Fruit fly (Drosophila melanogaster): Measurements from ENCODE around the gene Gs1.

The Gs1 gene

dm6 chr2L:131466-132270 lies at the start of gene Gs1 (continued):
- TF ChIP-seq CG34406 (GFP tag; optimal IDR thresholded peaks at IDR 0.05) (no peak), Hr38 (GFP tag; optimal IDR thresholded peaks at IDR 0.05) (no peak), Gug (GFP tag; IDR thresholded peaks at IDR 0.05) (no peak), Hr4 (GFP tag; optimal IDR thresholded peaks at IDR 0.05) (peak; percentile 43), Eip75B (GFP tag; optimal IDR thresholded peaks at IDR 0.05) (no peak)

dm6 chr2L:82080-82479 lies 49.8 kb upstream of the Gs1 start:
- no peak for TF ChIP-seq Ets21C (GFP tag; optimal IDR thresholded peaks at IDR 0.05)
- TF ChIP-seq vri (GFP tag; optimal IDR thresholded peaks at IDR 0.05): peak; percentile 41

- TF ChIP-seq fkh (GFP tag; optimal IDR thresholded peaks at IDR 0.05) (peak; percentile 82), pdm3 (GFP tag; optimal IDR thresholded peaks at IDR 0.05) (no peak), Hr4 (GFP tag; optimal IDR thresholded peaks at IDR 0.05) (no peak), salr (GFP tag; optimal IDR thresholded peaks at IDR 0.05) (no peak)
Observed at dm6 chr2L:85099-85498, 46.8 kb upstream of the Gs1 start.

dm6 chr2L:85701-86100 lies 46.2 kb upstream of the Gs1 start:
- TF ChIP-seq CG31627 (GFP tag; optimal IDR thresholded peaks at IDR 0.05): no peak
- no peak for TF ChIP-seq dsx (GFP tag; optimal IDR thresholded peaks at IDR 0.05; ENCODE audit: poor library complexity, severe bottlenecking)
- TF ChIP-seq CG1621 (tag; optimal IDR thresholded peaks at IDR 0.05): no peak
- no peak for TF ChIP-seq CG6276 (GFP tag; optimal IDR thresholded peaks at IDR 0.05)
- peak; percentile 98 for TF ChIP-seq svp (GFP tag)
- TF ChIP-seq Lpt (GFP tag; optimal IDR thresholded peaks at IDR 0.05): no peak
- TF ChIP-seq Eip78C (GFP tag): peak; percentile 20
- no peak for TF ChIP-seq ss (GFP tag; optimal IDR thresholded peaks at IDR 0.05)
- TF ChIP-seq topi (GFP tag; optimal IDR thresholded peaks at IDR 0.05): no peak
- no peak for TF ChIP-seq Sox14 (GFP tag; optimal IDR thresholded peaks at IDR 0.05)
- no peak for TF ChIP-seq eg (GFP tag; IDR thresholded peaks at IDR 0.05)

- TF ChIP-seq CG8319 (GFP tag; optimal IDR thresholded peaks at IDR 0.05) (no peak), CG11762 (GFP tag; optimal IDR thresholded peaks at IDR 0.05; ENCODE audit: insufficient read depth) (peak; percentile 11), CG16779 (tag; optimal IDR thresholded peaks at IDR 0.05) (peak; percentile 64), Eip93F (GFP tag; optimal IDR thresholded peaks at IDR 0.05) (peak; percentile 53), CG3032 (tag; optimal IDR thresholded peaks at IDR 0.05) (peak; percentile 72), fd59A (GFP tag; optimal IDR thresholded peaks at IDR 0.05) (peak; percentile 13), Sox15 (GFP tag; optimal IDR thresholded peaks at IDR 0.05) (peak; percentile 2), Hr4 (GFP tag; optimal IDR thresholded peaks at IDR 0.05) (peak; percentile 52), ss (GFP tag; optimal IDR thresholded peaks at IDR 0.05) (peak; percentile 52 to 75), svp (GFP tag) (peak; percentile 76), Eip75B (GFP tag; optimal IDR thresholded peaks at IDR 0.05) (peak; percentile 42), CG9139 (GFP tag; optimal IDR thresholded peaks at IDR 0.05) (peak; percentile 57), CG10631 (GFP tag; optimal IDR thresholded peaks at IDR 0.05) (peak; percentile 46), fkh (GFP tag; optimal IDR thresholded peaks at IDR 0.05) (peak; percentile 34), Ets21C (GFP tag; optimal IDR thresholded peaks at IDR 0.05) (no peak), CG6808 (GFP tag; optimal IDR thresholded peaks at IDR 0.05) (peak; percentile 71), Smox (GFP tag; optimal IDR thresholded peaks at IDR 0.05) (peak; percentile 32), CG6163 (GFP tag; IDR thresholded peaks at IDR 0.05) (no peak), CG6854 (GFP tag; optimal IDR thresholded peaks at IDR 0.05) (peak; percentile 59), CG32006 (GFP tag; optimal IDR thresholded peaks at IDR 0.05) (no peak), Eip78C (GFP tag) (peak; percentile 90), acj6 (GFP tag; optimal IDR thresholded peaks at IDR 0.05) (peak; percentile 44), achi (GFP tag; optimal IDR thresholded peaks at IDR 0.05) (peak; percentile 66), Hr38 (GFP tag; optimal IDR thresholded peaks at IDR 0.05) (no peak), dac (GFP tag; optimal IDR thresholded peaks at IDR 0.05) (peak; percentile 12), CG8119 (GFP tag; IDR thresholded peaks at IDR 0.05) (peak; percentile 60; the same call in 2 of the 3 replicates), pdm3 (GFP tag; optimal IDR thresholded peaks at IDR 0.05) (peak; percentile 33), OdsH (GFP tag; optimal IDR thresholded peaks at IDR 0.05) (peak; percentile 59), net (GFP tag; optimal IDR thresholded peaks at IDR 0.05) (peak; percentile 86), Sox102F (GFP tag; optimal IDR thresholded peaks at IDR 0.05) (peak; percentile 59), topi (GFP tag; optimal IDR thresholded peaks at IDR 0.05) (peak; percentile 8)
Observed at dm6 chr2L:87255-87723, 44.6 kb upstream of the Gs1 start, which contains the start of gene net. TSS of gene net (minus strand) at chr2L:87387.
